Worm (Caenorhabditis elegans): ENCODE data around the gene nol-10.
A peak's percentile ranks its signal among the peaks of the same experiment; 100 is the strongest.

The nol-10 gene

ce11 chrIV:7550445-7550844 is 30.0 kb upstream of the nol-10 start, which contains the start of gene pam-1:
pam-1 (minus strand) TSS chrIV:7550812.
- TF ChIP-seq hlh-1 (tag; optimal IDR thresholded peaks at IDR 0.05) (no peak), ceh-83 (GFP tag; optimal IDR thresholded peaks at IDR 0.05) (no peak), cnd-1 (tag; optimal IDR thresholded peaks at IDR 0.05) (no peak), unc-39 (tag; optimal IDR thresholded peaks at IDR 0.05) (no peak), unc-120 (tag; optimal IDR thresholded peaks at IDR 0.05; ENCODE audit: poor library complexity, severe bottlenecking) (no peak), snpc-4 (tag; optimal IDR thresholded peaks at IDR 0.05) (no peak), zip-8 (tag; optimal IDR thresholded peaks at IDR 0.05) (no peak), lsy-2 (tag; optimal IDR thresholded peaks at IDR 0.05) (no peak), mls-2 (tag; optimal IDR thresholded peaks at IDR 0.05) (no peak), pha-4 (tag; optimal IDR thresholded peaks at IDR 0.05) (no peak), flh-1 (GFP tag; optimal IDR thresholded peaks at IDR 0.05) (no peak)

- no peak for TF ChIP-seq lin-13 (tag; optimal IDR thresholded peaks at IDR 0.05)
- no peak for TF ChIP-seq zip-8 (tag; optimal IDR thresholded peaks at IDR 0.05)
- no peak for TF ChIP-seq nhr-76 (tag; optimal IDR thresholded peaks at IDR 0.05)
- TF ChIP-seq flh-1 (GFP tag; optimal IDR thresholded peaks at IDR 0.05): no peak
- TF ChIP-seq ham-2 (GFP tag; optimal IDR thresholded peaks at IDR 0.05): no peak
Measured at ce11 chrIV:7551254-7551653, 29.1 kb upstream of the nol-10 start.

ce11 chrIV:7552100-7552499 is 28.3 kb upstream of the nol-10 start:
- no peak for TF ChIP-seq ceh-83 (GFP tag; optimal IDR thresholded peaks at IDR 0.05)
- no peak for TF ChIP-seq lin-32 (GFP tag; optimal IDR thresholded peaks at IDR 0.05)
- TF ChIP-seq bed-3 (GFP tag; optimal IDR thresholded peaks at IDR 0.05): no peak
- no peak for TF ChIP-seq nhr-28 (tag; optimal IDR thresholded peaks at IDR 0.05)
- no peak for TF ChIP-seq ham-2 (GFP tag; optimal IDR thresholded peaks at IDR 0.05)
- no peak for TF ChIP-seq M03D4.4 (tag; optimal IDR thresholded peaks at IDR 0.05)
- no peak for TF ChIP-seq ceh-43 (GFP tag; optimal IDR thresholded peaks at IDR 0.05)
- no peak for TF ChIP-seq unc-62 (GFP tag; optimal IDR thresholded peaks at IDR 0.05)
- TF ChIP-seq cnd-1 (tag; optimal IDR thresholded peaks at IDR 0.05): no peak
- no peak for TF ChIP-seq elt-3 (tag; optimal IDR thresholded peaks at IDR 0.05)
- no peak for TF ChIP-seq sem-2 (GFP tag; optimal IDR thresholded peaks at IDR 0.05)
- no peak for TF ChIP-seq mep-1 (tag; optimal IDR thresholded peaks at IDR 0.05)
- no peak for TF ChIP-seq nhr-12 (tag; optimal IDR thresholded peaks at IDR 0.05)
- TF ChIP-seq mls-2 (tag; optimal IDR thresholded peaks at IDR 0.05): no peak
- no peak for TF ChIP-seq elt-1 (tag; optimal IDR thresholded peaks at IDR 0.05; ENCODE audit: borderline replicate concordance, insufficient read depth)
- no peak for TF ChIP-seq flh-1 (GFP tag; optimal IDR thresholded peaks at IDR 0.05)
- no peak for TF ChIP-seq hlh-1 (tag; optimal IDR thresholded peaks at IDR 0.05)
- TF ChIP-seq unc-120 (tag; optimal IDR thresholded peaks at IDR 0.05; ENCODE audit: poor library complexity, severe bottlenecking): no peak
- TF ChIP-seq sptf-1 (tag; optimal IDR thresholded peaks at IDR 0.05): no peak
- TF ChIP-seq mab-5 (tag; optimal IDR thresholded peaks at IDR 0.05): no peak

ce11 chrIV:7552958-7553553 is 27.3 kb upstream of the nol-10 start, which contains the start of gene dif-1:
dif-1 (minus strand) TSS chrIV:7553008.
- peak; percentile 90 for TF ChIP-seq nhr-12 (tag; optimal IDR thresholded peaks at IDR 0.05)
- TF ChIP-seq blmp-1 (tag; optimal IDR thresholded peaks at IDR 0.05): no peak

- no peak for TF ChIP-seq zip-8 (tag; optimal IDR thresholded peaks at IDR 0.05)
- TF ChIP-seq flh-1 (GFP tag; optimal IDR thresholded peaks at IDR 0.05): no peak
- TF ChIP-seq sem-2 (GFP tag; optimal IDR thresholded peaks at IDR 0.05): no peak
- no peak for TF ChIP-seq ham-2 (GFP tag; optimal IDR thresholded peaks at IDR 0.05)
- no peak for TF ChIP-seq unc-62 (GFP tag; optimal IDR thresholded peaks at IDR 0.05)
- no peak for TF ChIP-seq nhr-76 (tag; optimal IDR thresholded peaks at IDR 0.05)
- TF ChIP-seq hlh-1 (tag; optimal IDR thresholded peaks at IDR 0.05): no peak
- no peak for TF ChIP-seq unc-39 (tag; optimal IDR thresholded peaks at IDR 0.05)
- TF ChIP-seq M03D4.4 (tag; optimal IDR thresholded peaks at IDR 0.05): no peak
- TF ChIP-seq blmp-1 (tag; optimal IDR thresholded peaks at IDR 0.05): no peak
- TF ChIP-seq lin-32 (GFP tag; optimal IDR thresholded peaks at IDR 0.05): no peak
Measured at ce11 chrIV:7554351-7554750, 26.0 kb upstream of the nol-10 start, which contains the start of gene F49E8.6. F49E8.6 (minus strand) TSS chrIV:7554667.

Measured in whole organism, mixed stage, embryonic.